Worm (Caenorhabditis elegans) whole organism, L4 larva: ENCODE data around the gene mig-21.

Experiments
- aha-1 ChIP-seq: fragments of 150-350 bp; peaks from one replicate; lab custom pipeline; 2014; ENCODE audit warnings: missing biosample characterization, missing genetic modification characterization
- dmd-6 ChIP-seq: fragments of 200-800 bp; sonication (Bioruptor generic); IDR thresholded peaks from 2 replicates; pipeline ENCODE4 v1.3.6; 2022; ENCODE audit warnings: missing genetic modification reagents, missing genetic modification characterization, missing compliant biosample characterization
- dpl-1 ChIP-seq: fragments of 150-350 bp; optimal IDR thresholded peaks from 2 replicates; lab custom pipeline; 2014; ENCODE audit warnings: missing biosample characterization, missing genetic modification reagents, missing genetic modification characterization
- fos-1 ChIP-seq: fragments of 150-350 bp; optimal IDR thresholded peaks from 2 replicates; lab custom pipeline; 2014; ENCODE audit warnings: missing biosample characterization, missing genetic modification characterization
- gei-8 ChIP-seq: fragments of 200-800 bp; sonication (Bioruptor generic); optimal IDR thresholded peaks from 2 replicates; lab custom pipeline; 2018; ENCODE audit warnings: mild to moderate bottlenecking, missing genetic modification characterization, missing compliant biosample characterization
- nhr-11 ChIP-seq: fragments of 150-350 bp; optimal IDR thresholded peaks from 2 replicates; lab custom pipeline; 2014; ENCODE audit warnings: missing biosample characterization, missing genetic modification characterization
- nhr-237 ChIP-seq: sonication (generic microtip); optimal IDR thresholded peaks from 2 replicates; lab custom pipeline; 2017; ENCODE audit warnings: missing biosample characterization, missing genetic modification characterization
- nhr-28 ChIP-seq: fragments of 150-350 bp; optimal IDR thresholded peaks from 2 replicates; lab custom pipeline; 2014; ENCODE audit warnings: missing biosample characterization, missing genetic modification characterization
- nhr-76 ChIP-seq: fragments of 150-350 bp; optimal IDR thresholded peaks from 2 replicates; lab custom pipeline; 2014; ENCODE audit warnings: missing biosample characterization, missing genetic modification characterization
- spr-3 ChIP-seq: fragments of 200-800 bp; sonication (Bioruptor generic); optimal IDR thresholded peaks from 2 replicates; lab custom pipeline; 2018; ENCODE audit warnings: mild to moderate bottlenecking, missing genetic modification characterization, missing compliant biosample characterization
- unc-39 ChIP-seq: sonication (generic microtip); optimal IDR thresholded peaks from 2 replicates; lab custom pipeline; 2017; ENCODE audit warnings: missing biosample characterization, missing genetic modification characterization
- vab-7 ChIP-seq: fragments of 200-800 bp; sonication (Bioruptor generic); IDR thresholded peaks from 2 replicates; pipeline ENCODE4 v1.3.6; 2022; ENCODE audit warnings: missing genetic modification reagents, missing genetic modification characterization, missing compliant biosample characterization

- no peak for TF ChIP-seq nhr-237 (tag; lab: Kevin White, UChicago)
- TF ChIP-seq spr-3 (GFP tag; lab: Kevin White, UChicago) = no peak
- no peak for TF ChIP-seq fos-1
- peak; percentile 92 for TF ChIP-seq nhr-28 (tag; lab: Kevin White, UChicago)
- no peak for TF ChIP-seq nhr-76 (tag; lab: Kevin White, UChicago)
- TF ChIP-seq nhr-11 (tag; lab: Kevin White, UChicago) = peak; percentile 25
- TF ChIP-seq aha-1 (tag; lab: Kevin White, UChicago) = peak; percentile 68
- TF ChIP-seq unc-39 (tag; lab: Kevin White, UChicago) = no peak
- TF ChIP-seq gei-8 (GFP tag; lab: Kevin White, UChicago) = no peak
- TF ChIP-seq vab-7 (GFP tag; lab: Robert Waterston, UW) = no peak
- peak; percentile 71 for TF ChIP-seq dmd-6 (GFP tag; lab: Robert Waterston, UW)
- peak; percentile 8 for TF ChIP-seq dpl-1 (GFP tag; lab: Kevin White, UChicago)
Measured at ce11 chrIII:5835163-5835871, 42.9 kb downstream of the mig-21 start.
